Worm (Caenorhabditis elegans): Measurements from ENCODE around the gene chil-3.

DNA sequence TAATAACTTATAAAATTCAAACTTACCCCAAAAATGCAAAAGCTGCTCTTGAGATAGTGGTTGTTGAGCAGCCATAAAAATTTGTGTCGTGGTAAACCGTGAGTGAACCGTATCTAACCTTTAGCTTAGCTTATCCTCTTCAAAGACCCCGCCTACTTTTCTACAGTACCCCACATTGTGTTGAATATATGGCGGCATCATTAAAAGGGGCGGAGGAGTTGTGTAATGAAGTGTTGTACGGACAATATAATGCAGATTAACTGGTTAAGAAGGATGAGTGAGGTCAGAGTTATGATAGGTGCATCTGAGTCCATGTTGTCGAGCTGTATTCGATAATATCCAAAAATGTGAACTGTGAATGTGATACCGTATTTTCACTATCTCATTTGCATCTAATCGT lies 33.4 kb downstream of the chil-3 start, which contains the start of gene eyg-1:
- TF ChIP-seq lin-13 (GFP tag; optimal IDR thresholded peaks at IDR 0.05) (no peak), nhr-12 (tag; optimal IDR thresholded peaks at IDR 0.05) (no peak), zag-1 (tag; optimal IDR thresholded peaks at IDR 0.05) (no peak), unc-62 (GFP tag; optimal IDR thresholded peaks at IDR 0.05) (no peak), lsy-2 (tag; optimal IDR thresholded peaks at IDR 0.05) (no peak), alr-1 (tag; optimal IDR thresholded peaks at IDR 0.05) (no peak), nhr-77 (tag; optimal IDR thresholded peaks at IDR 0.05) (no peak), ceh-82 (tag; optimal IDR thresholded peaks at IDR 0.05) (no peak), skn-1 (tag; optimal IDR thresholded peaks at IDR 0.05) (no peak)

Data from whole organism, L2 larva.